Worm (Caenorhabditis elegans): ENCODE results near the gene scl-14.

ce11 chrIV:13193239-13193638 lies 28.0 kb downstream of the scl-14 start, which contains the start of gene F58D2.5:
- no peak for TF ChIP-seq ama-1 (optimal IDR thresholded peaks at IDR 0.05)
- TF ChIP-seq tra-4 (tag; optimal IDR thresholded peaks at IDR 0.05): no peak
- TF ChIP-seq hmg-4 (GFP tag; optimal IDR thresholded peaks at IDR 0.05): no peak

Data from whole organism, early embryonic.